Fruit fly (Drosophila melanogaster) whole organism, embryonic: ENCODE measurements around the gene CG15024.
A peak's percentile ranks its signal among the peaks of the same experiment; 100 is the strongest.

Experiments
- Ada2b ChIP-seq: fragments of 200-800 bp; sonication (Bioruptor generic); IDR thresholded peaks from 2 replicates; pipeline ENCODE4 v1.3.6; 2022; ENCODE audit warnings: missing biosample characterization, missing genetic modification characterization
- CG11456 ChIP-seq: fragments of 200-800 bp; sonication (Bioruptor generic); IDR thresholded peaks from 3 replicates; pipeline ENCODE4 v1.3.6; 2022; ENCODE audit warnings: missing biosample characterization, missing genetic modification characterization
- CG11696 ChIP-seq: fragments of 200-800 bp; sonication (Bioruptor generic); IDR thresholded peaks from 2 replicates; pipeline ENCODE4 v1.3.6; 2022; ENCODE audit warnings: missing biosample characterization, missing genetic modification characterization
- CG12942 ChIP-seq: fragments of 200-800 bp; sonication (Bioruptor generic); optimal IDR thresholded peaks from 3 replicates; lab custom pipeline; 2016; ENCODE audit warnings: missing biosample characterization, missing genetic modification characterization
- CG13424 ChIP-seq: fragments of 200-800 bp; sonication (Bioruptor generic); optimal IDR thresholded peaks from 2 replicates; lab custom pipeline; 2019; ENCODE audit warnings: missing biosample characterization, mild to moderate bottlenecking, missing genetic modification characterization, moderate library complexity
- CG1647 ChIP-seq: fragments of 200-800 bp; sonication (Bioruptor generic); optimal IDR thresholded peaks from 3 replicates; lab custom pipeline; 2016; ENCODE audit warnings: missing biosample characterization, missing genetic modification characterization
- CG16863 ChIP-seq: fragments of 200-800 bp; sonication (Bioruptor generic); optimal IDR thresholded peaks from 3 replicates; lab custom pipeline; 2016; ENCODE audit warnings: missing biosample characterization, missing genetic modification characterization
- CG17359 ChIP-seq: fragments of 200-800 bp; sonication (Bioruptor generic); optimal IDR thresholded peaks from 3 replicates; lab custom pipeline; 2018; ENCODE audit warnings: missing biosample characterization, mild to moderate bottlenecking, missing genetic modification characterization, moderate library complexity
- CG17568 ChIP-seq: fragments of 200-800 bp; sonication (Bioruptor generic); optimal IDR thresholded peaks from 2 replicates; lab custom pipeline; 2018; ENCODE audit warnings: missing biosample characterization, mild to moderate bottlenecking, missing genetic modification characterization, moderate library complexity
- CG18011 ChIP-seq: fragments of 200-800 bp; sonication (Bioruptor generic); optimal IDR thresholded peaks from 2 replicates; lab custom pipeline; 2017; ENCODE audit warnings: missing biosample characterization, missing genetic modification characterization, mild to moderate bottlenecking, moderate library complexity, missing genotype
- CG1832 ChIP-seq: fragments of 200-800 bp; sonication (Bioruptor generic); optimal IDR thresholded peaks from 2 replicates; lab custom pipeline; 2017; ENCODE audit warnings: missing biosample characterization, mild to moderate bottlenecking, missing genetic modification characterization, inconsistent platforms
- CG31224 ChIP-seq: fragments of 200-800 bp; sonication (Bioruptor generic); IDR thresholded peaks from 2 replicates; pipeline ENCODE4 v1.3.6; 2022; ENCODE audit warnings: missing biosample characterization, missing genetic modification characterization
- CG31441 ChIP-seq: fragments of 200-800 bp; sonication (Bioruptor generic); IDR thresholded peaks from 2 replicates; pipeline ENCODE4 v1.3.6; 2022; ENCODE audit warnings: missing biosample characterization, missing genetic modification characterization
- CG3407 ChIP-seq: fragments of 200-800 bp; sonication (Bioruptor generic); optimal IDR thresholded peaks from 2 replicates; lab custom pipeline; 2018; ENCODE audit warnings: missing biosample characterization, mild to moderate bottlenecking, missing genetic modification characterization
- CG34224 ChIP-seq: fragments of 200-800 bp; sonication (Bioruptor generic); IDR thresholded peaks from 3 replicates; pipeline ENCODE4 v1.3.6; 2022; ENCODE audit warnings: missing biosample characterization, missing genetic modification characterization; ENCODE audit not compliant: partially characterized antibody
- CG4707 ChIP-seq: fragments of 200-800 bp; sonication (Bioruptor generic); optimal IDR thresholded peaks from 2 replicates; lab custom pipeline; 2018; ENCODE audit warnings: missing biosample characterization, mild to moderate bottlenecking, missing genetic modification characterization, moderate library complexity
- CG6791 ChIP-seq: fragments of 200-800 bp; sonication (Bioruptor generic); IDR thresholded peaks from 3 replicates; pipeline ENCODE4 v1.3.6; 2022; ENCODE audit warnings: missing biosample characterization, missing genetic modification characterization; ENCODE audit not compliant: partially characterized antibody
- CG7372 ChIP-seq: fragments of 200-800 bp; sonication (Bioruptor generic); IDR thresholded peaks from 2 replicates; pipeline ENCODE4 v1.3.6; 2022; ENCODE audit warnings: missing biosample characterization, missing genetic modification characterization
- CG7839 ChIP-seq: fragments of 200-800 bp; sonication (Bioruptor generic); optimal IDR thresholded peaks from 3 replicates; lab custom pipeline; 2018; ENCODE audit warnings: missing biosample characterization, mild to moderate bottlenecking, missing genetic modification characterization, moderate library complexity
- CG8478 ChIP-seq: fragments of >200 bp; optimal IDR thresholded peaks from 2 replicates; lab custom pipeline; 2018
- CHES-1-like ChIP-seq: fragments of 200-800 bp; sonication (Bioruptor generic); optimal IDR thresholded peaks from 2 replicates; lab custom pipeline; 2016; ENCODE audit warnings: missing biosample characterization, missing genetic modification characterization
- CoRest ChIP-seq: fragments of 200-800 bp; sonication (Bioruptor generic); optimal IDR thresholded peaks from 3 replicates; lab custom pipeline; 2018; ENCODE audit warnings: missing biosample characterization, mild to moderate bottlenecking, missing genetic modification characterization, moderate library complexity
- Dll ChIP-seq: fragments of 200-800 bp; sonication (Bioruptor generic); IDR thresholded peaks from 4 replicates; pipeline ENCODE4 v1.3.6; 2022; ENCODE audit warnings: missing biosample characterization, missing genetic modification characterization; ENCODE audit not compliant: partially characterized antibody
- Eip74EF ChIP-seq, 2 experiments: fragments of 200-800 bp in 1 of 2; fragments of >200 bp in 1 of 2; sonication (Bioruptor generic) in 1 of 2; optimal IDR thresholded peaks; 2 replicates each; lab custom pipeline; 2017 to 2019; ENCODE audit warnings: missing biosample characterization in 2 of 2, missing genetic modification characterization in 2 of 2, mild to moderate bottlenecking in 1 of 2, moderate library complexity in 1 of 2
- Gug ChIP-seq: fragments of 200-800 bp; sonication (Bioruptor generic); IDR thresholded peaks from 4 replicates; pipeline ENCODE4 v1.3.6; 2022; ENCODE audit warnings: missing biosample characterization, missing genetic modification characterization
- Hand ChIP-seq: fragments of 200-800 bp; sonication (Bioruptor generic); optimal IDR thresholded peaks from 2 replicates; lab custom pipeline; 2017; ENCODE audit warnings: mild to moderate bottlenecking, missing biosample characterization, missing genetic modification reagents, missing genetic modification characterization
- Ssrp ChIP-seq: fragments of 200-800 bp; sonication (Bioruptor generic); optimal IDR thresholded peaks from 2 replicates; lab custom pipeline; 2018; ENCODE audit warnings: missing biosample characterization, mild to moderate bottlenecking, missing genetic modification characterization, moderate library complexity
- TFAM ChIP-seq: fragments of 200-800 bp; sonication (Bioruptor generic); optimal IDR thresholded peaks from 2 replicates; lab custom pipeline; 2017; ENCODE audit warnings: missing biosample characterization, missing genetic modification characterization, inconsistent platforms
- YL-1 ChIP-seq: fragments of 200-800 bp; sonication (Bioruptor generic); optimal IDR thresholded peaks from 3 replicates; lab custom pipeline; 2017; ENCODE audit warnings: missing biosample characterization, mild to moderate bottlenecking, missing genetic modification characterization
- al ChIP-seq: fragments of 200-800 bp; sonication (Bioruptor generic); IDR thresholded peaks from 2 replicates; pipeline ENCODE4 v1.3.6; 2022; ENCODE audit warnings: missing biosample characterization, missing genetic modification characterization
- ase ChIP-seq: fragments of 200-800 bp; sonication (Bioruptor generic); IDR thresholded peaks from 3 replicates; pipeline ENCODE4 v1.3.6; 2022; ENCODE audit warnings: missing biosample characterization, missing genetic modification characterization
- bigmax ChIP-seq: fragments of 200-800 bp; sonication (Bioruptor generic); optimal IDR thresholded peaks from 2 replicates; lab custom pipeline; 2018; ENCODE audit warnings: missing biosample characterization, mild to moderate bottlenecking, missing genetic modification characterization
- crc ChIP-seq: fragments of 200-800 bp; sonication (Bioruptor generic); optimal IDR thresholded peaks from 2 replicates; lab custom pipeline; 2016; ENCODE audit warnings: missing biosample characterization, missing genetic modification characterization
- fd64A ChIP-seq: fragments of 200-800 bp; sonication (Bioruptor generic); optimal IDR thresholded peaks from 3 replicates; lab custom pipeline; 2018; ENCODE audit warnings: missing biosample characterization, mild to moderate bottlenecking, missing genetic modification characterization
- fd96Cb ChIP-seq: fragments of 200-800 bp; sonication (Bioruptor generic); optimal IDR thresholded peaks from 2 replicates; lab custom pipeline; 2018; ENCODE audit warnings: missing biosample characterization, mild to moderate bottlenecking, missing genetic modification characterization, moderate library complexity
- gcm2 ChIP-seq: fragments of 200-800 bp; sonication (Bioruptor generic); optimal IDR thresholded peaks from 2 replicates; lab custom pipeline; 2016; ENCODE audit warnings: missing biosample characterization, missing genetic modification characterization
- hth ChIP-seq: fragments of >200 bp; optimal IDR thresholded peaks from 2 replicates; lab custom pipeline; 2017; ENCODE audit warnings: inconsistent platforms
- insv ChIP-seq, 2 experiments: fragments of 200-800 bp; sonication (Bioruptor generic); optimal IDR thresholded peaks; 3 replicates each; lab custom pipeline; 2016 to 2018; ENCODE audit warnings: missing biosample characterization in 2 of 2, missing genetic modification characterization in 2 of 2
- jigr1 ChIP-seq: fragments of 200-800 bp; sonication (Bioruptor generic); IDR thresholded peaks from 3 replicates; pipeline ENCODE4 v1.3.6; 2022; ENCODE audit warnings: missing biosample characterization, missing genetic modification characterization
- maf-S ChIP-seq: fragments of 200-800 bp; sonication (Bioruptor generic); optimal IDR thresholded peaks from 2 replicates; lab custom pipeline; 2016; ENCODE audit warnings: missing biosample characterization, missing genetic modification characterization
- otp ChIP-seq: fragments of 200-800 bp; sonication (Bioruptor generic); IDR thresholded peaks from 3 replicates; pipeline ENCODE4, ENCODE4 v1.3.6; 2022; ENCODE audit warnings: missing biosample characterization, missing genetic modification characterization
- p53 ChIP-seq: fragments of 200-800 bp; sonication (Bioruptor generic); optimal IDR thresholded peaks from 2 replicates; lab custom pipeline; 2016; ENCODE audit warnings: missing biosample characterization, missing genetic modification characterization
- peb ChIP-seq: fragments of 200-800 bp; sonication (Bioruptor generic); IDR thresholded peaks from 2 replicates; pipeline ENCODE4 v1.3.6; 2022; ENCODE audit warnings: missing biosample characterization, missing genetic modification characterization
- pros ChIP-seq: fragments of 200-800 bp; sonication (Bioruptor generic); optimal IDR thresholded peaks from 3 replicates; lab custom pipeline; 2019; ENCODE audit warnings: missing biosample characterization, mild to moderate bottlenecking, missing genetic modification characterization, moderate library complexity
- ranshi ChIP-seq: fragments of 200-800 bp; sonication (Bioruptor generic); IDR thresholded peaks from 2 replicates; pipeline ENCODE4 v1.3.6; 2022; ENCODE audit warnings: missing biosample characterization, missing genetic modification characterization
- slou ChIP-seq: fragments of 200-800 bp; sonication (Bioruptor generic); optimal IDR thresholded peaks from 3 replicates; lab custom pipeline; 2016; ENCODE audit warnings: missing biosample characterization, missing genetic modification characterization
- sqz ChIP-seq: fragments of 200-800 bp; sonication (Bioruptor generic); optimal IDR thresholded peaks from 3 replicates; lab custom pipeline; 2018; ENCODE audit warnings: missing biosample characterization, mild to moderate bottlenecking, missing genetic modification characterization
- unc-4 ChIP-seq: fragments of 200-800 bp; sonication (Bioruptor generic); IDR thresholded peaks from 2 replicates; pipeline ENCODE4 v1.3.6; 2022; ENCODE audit warnings: missing biosample characterization, missing genetic modification characterization; ENCODE audit not compliant: partially characterized antibody
- vnd ChIP-seq: fragments of 200-800 bp; sonication (Bioruptor generic); IDR thresholded peaks from 3 replicates; pipeline ENCODE4 v1.3.6; 2022; ENCODE audit warnings: missing biosample characterization, missing genetic modification characterization; ENCODE audit not compliant: partially characterized antibody
- z ChIP-seq: fragments of 200-800 bp; sonication (Bioruptor generic); IDR thresholded peaks from 3 replicates; pipeline ENCODE4 v1.3.6; 2022; ENCODE audit warnings: missing biosample characterization, missing genetic modification characterization

Gene CG15024

DNA sequence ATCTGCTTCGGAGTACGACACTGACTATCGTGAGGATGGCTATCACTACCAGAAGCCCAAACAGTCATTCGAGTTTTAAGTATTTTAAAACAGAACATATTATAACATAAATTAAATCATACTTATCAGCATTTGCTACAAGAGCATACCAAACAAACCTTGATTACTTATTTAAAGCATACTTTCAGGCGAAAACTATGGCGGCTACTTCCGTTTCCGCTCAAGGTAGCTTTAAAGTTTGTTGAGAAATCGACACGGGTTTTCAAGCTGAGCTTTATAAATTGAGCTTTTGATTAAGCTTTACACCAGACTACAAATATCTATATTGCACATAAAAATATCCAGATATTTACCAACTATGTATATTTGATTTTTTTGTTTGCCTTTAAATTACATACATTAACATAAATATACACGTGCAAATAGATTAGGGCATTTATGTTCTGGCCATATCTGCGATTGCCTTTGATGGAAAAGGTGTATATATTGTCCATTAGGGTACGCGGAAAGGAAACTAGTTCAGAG, 11.4 kb upstream of the CG15024 start (continued):
- TF ChIP-seq bigmax (GFP tag; lab: Kevin White, UChicago) (peak; percentile 79), maf-S (GFP tag; lab: Kevin White, UChicago) (no peak), TFAM (GFP tag; lab: Kevin White, UChicago) (peak; percentile 46), al (GFP tag; lab: Robert Waterston, UW) (no peak), Hand (GFP tag; lab: Kevin White, UChicago) (peak; percentile 89), CG17359 (tag; lab: Kevin White, UChicago) (peak; percentile 86), p53 (GFP tag; lab: Kevin White, UChicago) (peak; percentile 32), sqz (GFP tag; lab: Kevin White, UChicago) (peak; percentile 71), crc (GFP tag; lab: Kevin White, UChicago) (peak; percentile 36), insv (GFP tag; optimal IDR thresholded peaks at IDR 0.05; lab: Kevin White, UChicago) (peak in 1 of 2 experiments; percentile 74), pros (GFP tag; lab: Kevin White, UChicago) (no peak), CG11456 (GFP tag; lab: Robert Waterston, UW) (peak; percentile 59; the same call in 1 of the 3 replicates), CG1832 (GFP tag; lab: Kevin White, UChicago) (no peak), CG16863 (GFP tag; lab: Kevin White, UChicago) (peak; percentile 53), CHES-1-like (peak; percentile 59), YL-1 (peak; percentile 89), jigr1 (GFP tag; lab: Robert Waterston, UW) (no peak), CG31224 (0 out of 2 replicates have a peak, but pooled peaks have one; percentile 34), ranshi (GFP tag; lab: Robert Waterston, UW) (peak; percentile 71; the same call in 1 of the 2 replicates), Gug (GFP tag; lab: Robert Waterston, UW) (no peak), CG18011 (peak; percentile 83), fd64A (GFP tag; lab: Kevin White, UChicago) (peak; percentile 90), unc-4 (GFP tag; lab: Robert Waterston, UW) (no peak), CG6791 (no peak), slou (peak; percentile 34), Ssrp (tag; lab: Kevin White, UChicago) (no peak), ase (GFP tag; lab: Robert Waterston, UW) (peak; percentile 51; the same call in 2 of the 3 replicates), CG11696 (GFP tag; lab: Robert Waterston, UW) (peak; percentile 62), CG3407 (GFP tag; lab: Kevin White, UChicago) (peak; percentile 78), Dll (GFP tag; lab: Robert Waterston, UW) (no peak), CoRest (tag; lab: Kevin White, UChicago) (peak; percentile 49), CG31441 (peak; percentile 80), CG12942 (GFP tag; lab: Kevin White, UChicago) (peak; percentile 58), Ada2b (GFP tag; lab: Robert Waterston, UW) (peak; percentile 48; the same call in 1 of the 2 replicates), Eip74EF (GFP tag; optimal IDR thresholded peaks at IDR 0.05; lab: Kevin White, UChicago) (peak in 1 of 2 experiments; percentile 82), CG4707 (GFP tag; lab: Kevin White, UChicago) (peak; percentile 94), CG7372 (no peak; the same call in 1 of the 2 replicates), z (GFP tag; lab: Robert Waterston, UW) (0 out of 3 replicates have a peak, but pooled peaks have one; percentile 30), fd96Cb (tag; lab: Kevin White, UChicago) (peak; percentile 14), hth (no peak), peb (no peak), CG8478 (no peak), CG1647 (GFP tag; lab: Kevin White, UChicago) (peak; percentile 52), otp (GFP tag; lab: Robert Waterston, UW) (peak; percentile 84; the same call in 2 of the 3 replicates), vnd (GFP tag; lab: Robert Waterston, UW) (no peak), gcm2 (GFP tag; lab: Kevin White, UChicago) (peak; percentile 74), CG17568 (GFP tag; lab: Kevin White, UChicago) (peak; percentile 98), CG7839 (tag; lab: Kevin White, UChicago) (peak; percentile 67), CG13424 (tag; lab: Kevin White, UChicago) (peak; percentile 64), CG34224 (GFP tag; lab: Robert Waterston, UW) (no peak)
